Worm (Caenorhabditis elegans): Measurements from ENCODE around the gene hpo-18.

hpo-18 gene

DNA sequence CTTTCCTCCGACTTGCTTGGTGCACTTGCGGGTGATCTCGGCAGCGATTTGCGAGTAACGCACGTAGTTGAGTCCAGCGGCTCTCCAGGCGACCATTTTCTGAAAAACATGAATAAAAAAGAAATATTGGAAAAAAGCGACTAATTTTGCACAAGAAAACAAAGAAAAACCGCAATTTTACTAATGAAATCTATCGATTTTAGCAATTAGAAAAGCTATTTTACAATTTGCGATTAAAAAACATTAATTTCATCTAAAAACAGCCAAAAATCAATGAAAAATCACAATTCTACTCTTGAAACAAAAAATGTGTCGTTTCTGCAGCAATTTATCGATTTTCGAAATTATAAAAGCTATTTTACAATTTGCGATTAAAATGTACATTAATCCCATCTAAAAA, at the start of gene hpo-18:
Gene hpo-18 (minus strand): TSS at position 101 of the 400 bp plus-strand sequence.
- no peak for TF ChIP-seq unc-62 (GFP tag; optimal IDR thresholded peaks at IDR 0.05)

DNA sequence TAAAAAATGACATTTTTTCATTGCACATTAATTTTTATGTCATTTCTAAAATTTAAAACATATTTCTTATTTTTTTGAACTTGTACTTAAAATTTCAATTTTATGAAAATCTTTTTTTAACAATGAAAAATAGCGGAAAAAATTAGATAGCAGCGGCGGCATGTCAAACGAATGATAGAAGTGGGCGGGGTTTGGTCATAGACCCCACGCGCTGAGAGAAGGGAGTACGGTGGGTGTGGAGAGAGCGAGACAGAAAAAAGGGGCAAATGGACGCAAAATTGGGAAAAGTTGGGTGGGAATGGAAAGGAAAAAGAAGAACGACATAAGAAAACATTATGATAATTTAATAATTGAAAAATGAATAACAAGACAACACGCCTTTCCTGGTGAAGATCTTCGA, 41.7 kb upstream of the hpo-18 start:
- TF ChIP-seq unc-62 (GFP tag; optimal IDR thresholded peaks at IDR 0.05): no peak

DNA sequence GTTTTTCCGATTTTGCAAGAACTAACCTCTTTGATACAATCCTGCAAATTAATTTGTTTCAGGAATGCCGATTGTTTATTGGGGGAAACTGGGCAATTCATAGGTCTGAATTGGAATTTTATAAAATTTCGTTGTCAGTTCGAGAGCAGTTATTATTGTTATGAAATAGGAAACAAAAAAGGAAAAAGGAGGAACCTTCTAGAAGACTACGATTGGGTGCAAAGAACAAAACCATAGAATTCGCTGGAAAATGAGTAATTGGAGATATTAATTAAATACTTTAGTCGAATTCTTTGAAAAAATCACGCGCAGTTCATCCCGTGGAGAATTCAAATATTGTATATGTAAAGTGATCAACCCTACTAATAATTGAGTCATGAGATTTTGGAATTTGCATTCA, 41.2 kb upstream of the hpo-18 start, which contains the start of gene F13A2.9:
Gene F13A2.9 (minus strand): TSS at position 101 of the 400 bp plus-strand sequence.
- TF ChIP-seq unc-62 (GFP tag; optimal IDR thresholded peaks at IDR 0.05): no peak

DNA sequence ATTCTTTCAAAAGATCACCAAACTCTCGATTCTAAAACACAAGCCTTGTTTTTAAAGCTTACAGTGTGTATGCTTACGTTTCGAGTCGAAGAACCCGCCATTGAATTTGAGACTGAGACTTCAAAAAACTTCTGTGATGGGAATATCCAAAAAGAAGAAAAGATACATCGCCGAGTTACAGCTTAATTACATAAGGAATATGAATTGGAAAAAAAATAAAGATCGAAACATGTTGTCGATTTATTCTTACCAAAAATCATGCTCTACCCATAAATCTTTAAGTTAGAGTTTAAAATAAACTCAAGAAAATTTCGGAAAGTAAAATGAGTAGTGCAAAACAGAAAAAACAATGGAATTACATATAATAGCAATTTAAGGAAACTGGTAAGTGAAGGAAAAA, 39.9 kb upstream of the hpo-18 start, which contains the start of gene F13A2.10:
Gene F13A2.10 (minus strand): TSS at position 101 of the 400 bp plus-strand sequence.
- no peak for TF ChIP-seq unc-62 (GFP tag; optimal IDR thresholded peaks at IDR 0.05)

DNA sequence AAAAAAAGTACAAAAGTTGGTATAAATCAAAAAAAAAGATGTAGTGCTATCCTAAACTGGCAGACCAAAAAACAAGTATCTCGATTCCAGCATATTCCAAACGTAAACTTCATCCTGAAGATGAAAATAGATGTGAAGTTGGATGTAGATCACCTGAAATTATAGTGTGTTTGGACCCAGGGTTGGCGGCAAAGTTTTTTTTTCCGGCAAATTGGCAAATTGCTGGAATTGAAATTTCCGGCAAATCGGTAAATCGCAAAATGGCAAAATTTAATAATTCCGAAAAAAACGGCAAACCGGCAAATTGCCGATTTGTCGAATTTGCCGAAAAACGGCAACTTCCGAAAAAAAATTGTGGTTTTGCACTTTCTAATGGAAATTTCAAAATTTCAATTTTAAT, 38.3 kb upstream of the hpo-18 start, which contains the start of gene F13A2.2:
Gene F13A2.2 (minus strand): TSS at position 101 of the 400 bp plus-strand sequence.
- TF ChIP-seq unc-62 (GFP tag; optimal IDR thresholded peaks at IDR 0.05): no peak

DNA sequence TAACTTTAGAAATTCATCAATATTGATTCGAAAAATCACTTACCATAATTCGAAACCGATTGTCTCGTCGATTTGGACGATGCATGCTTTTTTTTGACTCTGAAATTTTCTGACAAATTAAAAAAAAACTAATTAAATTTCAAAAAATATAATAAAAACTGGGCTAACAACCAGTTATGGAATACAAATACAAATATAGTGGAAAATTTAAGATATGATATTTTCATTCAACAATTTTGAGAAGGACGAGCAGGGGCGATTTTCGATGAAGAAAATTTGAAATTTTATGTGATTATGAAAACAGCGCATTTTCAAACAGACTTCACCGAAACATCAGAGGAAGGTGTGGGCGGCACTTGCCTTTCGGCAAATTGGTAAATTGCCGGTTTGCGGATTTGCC, 36.1 kb upstream of the hpo-18 start, which contains the start of gene F13A2.1:
Gene F13A2.1 (minus strand): TSS at position 101 of the 400 bp plus-strand sequence.
- no peak for TF ChIP-seq unc-62 (GFP tag; optimal IDR thresholded peaks at IDR 0.05)

DNA sequence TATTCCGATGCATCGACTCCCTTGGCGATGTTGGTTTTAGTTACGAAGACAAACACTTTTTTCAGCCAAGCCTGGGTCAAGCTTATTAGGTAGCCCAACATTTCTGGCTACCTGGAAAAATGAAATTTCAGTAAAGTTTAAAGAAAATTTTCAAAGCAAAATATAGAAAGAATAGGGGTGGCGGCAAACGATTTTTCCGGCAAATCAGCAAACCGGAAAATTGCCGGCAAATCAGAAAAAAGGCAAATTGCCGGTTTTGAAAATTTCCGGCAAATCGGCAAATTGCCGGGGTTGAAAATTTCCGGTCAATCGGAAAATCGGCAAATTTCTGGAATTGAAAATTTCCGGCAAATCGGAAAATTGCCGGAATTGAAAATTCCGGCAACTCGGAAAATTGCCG, 31.4 kb upstream of the hpo-18 start, which contains the start of gene F32D1.8:
Gene F32D1.8 (minus strand): TSS at position 101 of the 400 bp plus-strand sequence.
- TF ChIP-seq unc-62 (GFP tag; optimal IDR thresholded peaks at IDR 0.05): no peak

DNA sequence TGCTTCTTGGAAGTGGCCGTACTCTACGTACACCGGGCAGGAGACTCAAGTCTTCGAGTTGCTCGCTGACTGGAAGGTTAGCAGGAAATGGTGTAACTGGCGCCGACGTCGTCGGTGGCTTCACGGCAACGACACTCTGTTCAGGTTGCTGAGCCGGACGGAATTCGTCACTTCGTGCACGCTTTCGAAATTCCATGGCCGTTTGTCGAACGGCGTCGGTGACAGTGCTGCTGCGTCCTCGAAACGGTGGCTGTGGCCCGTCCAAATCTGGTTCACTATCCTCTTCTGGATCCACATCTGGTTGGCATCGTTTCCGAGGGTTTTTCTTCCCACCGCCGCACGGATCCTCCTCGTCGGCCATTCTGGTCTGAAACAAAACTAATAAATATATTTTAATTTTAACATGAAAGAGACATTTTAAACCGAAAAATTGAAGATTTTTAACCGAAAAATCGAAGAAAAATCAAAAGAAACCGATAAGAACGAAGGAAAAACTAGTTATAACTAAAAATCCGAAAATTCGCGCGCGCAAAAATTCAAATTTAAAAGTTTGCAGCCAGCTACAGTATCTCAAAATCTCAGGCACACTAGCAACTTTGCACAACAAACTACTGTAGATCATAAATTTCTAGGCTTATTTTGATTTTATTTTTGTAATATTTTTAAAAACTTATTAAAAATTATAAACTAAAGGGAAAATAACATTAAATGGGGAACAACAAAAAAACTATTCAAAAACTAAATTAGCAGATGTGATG, 29.8 kb upstream of the hpo-18 start, which contains the start of gene F32D1.7:
Gene F32D1.7 (minus strand): TSS at position 367 of the 758 bp plus-strand sequence.
- TF ChIP-seq unc-62 (GFP tag; optimal IDR thresholded peaks at IDR 0.05): no peak

DNA sequence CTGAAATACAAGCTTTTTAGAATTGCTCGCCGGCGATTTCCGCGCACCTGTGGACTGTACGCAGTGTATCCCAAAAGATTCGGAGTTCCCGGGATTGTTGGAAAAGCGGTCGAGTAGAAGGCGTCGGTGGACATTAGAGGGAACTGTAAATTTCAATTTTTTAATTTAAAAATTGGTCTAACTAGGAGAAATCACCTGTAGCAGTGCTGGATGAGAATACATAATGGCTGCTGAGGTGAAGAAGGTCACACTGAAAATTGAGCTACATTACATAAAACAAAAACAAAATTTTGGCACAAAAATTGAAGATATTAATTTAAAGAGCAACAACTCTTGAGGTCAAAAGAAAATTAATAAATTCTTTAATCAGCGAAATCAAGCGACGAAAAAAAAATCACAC, 28.4 kb upstream of the hpo-18 start, which contains the start of gene neg-1:
Gene neg-1 (minus strand): TSS at position 250 of the 400 bp plus-strand sequence.
- no peak for TF ChIP-seq unc-62 (GFP tag; optimal IDR thresholded peaks at IDR 0.05)

DNA sequence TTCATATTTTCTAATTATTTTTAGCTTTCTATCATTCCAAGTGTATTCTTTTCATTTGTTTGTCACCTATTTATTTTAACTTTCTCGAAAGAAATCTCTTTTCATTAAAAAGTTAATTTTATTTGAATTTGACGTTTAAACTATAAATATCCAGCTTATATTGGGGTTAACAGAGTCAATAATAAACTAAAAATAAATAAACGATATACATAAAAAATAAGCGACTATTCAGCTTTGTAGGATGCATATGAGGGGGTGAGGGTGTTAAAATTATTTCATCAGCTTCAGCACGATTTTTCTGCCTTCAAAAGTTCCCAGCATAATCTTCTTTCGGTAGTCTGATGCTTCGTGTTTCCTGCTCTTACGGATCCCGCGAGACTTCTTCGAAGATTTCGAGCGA, 27.4 kb upstream of the hpo-18 start:
- TF ChIP-seq unc-62 (GFP tag; optimal IDR thresholded peaks at IDR 0.05): no peak

DNA sequence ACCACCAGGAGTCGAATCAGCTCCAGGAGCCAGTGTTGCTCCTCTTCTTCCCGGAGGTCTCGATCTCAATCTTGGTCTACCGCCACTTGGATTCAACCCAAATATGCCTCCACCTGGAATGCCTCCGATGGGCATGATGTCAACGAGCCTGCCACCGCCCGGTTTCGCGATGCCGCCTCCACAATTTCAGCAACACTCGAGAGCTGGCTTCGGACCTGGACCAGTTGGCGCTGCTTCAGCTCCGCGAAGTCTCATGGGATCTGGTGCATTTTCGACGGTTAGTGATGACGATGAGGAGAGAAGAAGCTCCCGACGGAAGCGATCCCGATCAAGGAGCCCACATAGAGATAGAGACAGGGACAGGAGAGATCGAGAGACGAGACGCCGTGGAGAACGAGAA, 26.8 kb upstream of the hpo-18 start:
- no peak for TF ChIP-seq unc-62 (GFP tag; optimal IDR thresholded peaks at IDR 0.05)

DNA sequence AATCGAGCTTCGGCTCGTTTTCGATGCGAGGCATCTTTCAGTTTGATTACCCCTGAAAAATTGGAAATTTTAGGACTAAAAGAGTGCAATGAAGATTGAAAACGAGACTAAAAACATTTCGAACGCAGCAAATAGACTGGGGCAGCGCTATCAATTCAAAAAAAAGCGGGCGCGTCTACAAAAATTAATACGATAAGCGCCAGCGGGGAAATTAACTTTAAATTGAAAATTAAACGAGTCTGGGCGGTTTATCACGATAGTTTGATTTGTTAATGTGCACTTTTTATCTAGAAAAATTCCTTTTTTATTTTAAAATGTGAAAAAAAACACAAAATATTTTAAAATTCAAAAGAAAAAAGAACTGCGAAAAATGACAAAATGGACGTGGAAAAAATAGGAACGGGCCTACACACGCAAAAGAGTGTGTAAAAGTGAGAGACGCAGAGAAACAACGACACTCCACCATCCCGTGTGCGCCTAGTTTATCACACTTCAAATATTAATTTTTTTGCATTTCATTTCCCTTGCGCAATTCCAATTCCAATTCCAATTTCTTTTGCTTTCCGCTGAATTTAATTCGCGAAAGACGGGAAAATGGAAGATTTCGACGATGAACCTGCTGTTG, 25.2 kb upstream of the hpo-18 start, which contains the start of the genes gmpr-1 and fipp-1:
Gene gmpr-1 (minus strand): TSS at position 75 of the 625 bp plus-strand sequence.
Gene fipp-1 (plus strand): TSS at position 499 of the 625 bp plus-strand sequence.
- no peak for TF ChIP-seq unc-62 (GFP tag; optimal IDR thresholded peaks at IDR 0.05)

DNA sequence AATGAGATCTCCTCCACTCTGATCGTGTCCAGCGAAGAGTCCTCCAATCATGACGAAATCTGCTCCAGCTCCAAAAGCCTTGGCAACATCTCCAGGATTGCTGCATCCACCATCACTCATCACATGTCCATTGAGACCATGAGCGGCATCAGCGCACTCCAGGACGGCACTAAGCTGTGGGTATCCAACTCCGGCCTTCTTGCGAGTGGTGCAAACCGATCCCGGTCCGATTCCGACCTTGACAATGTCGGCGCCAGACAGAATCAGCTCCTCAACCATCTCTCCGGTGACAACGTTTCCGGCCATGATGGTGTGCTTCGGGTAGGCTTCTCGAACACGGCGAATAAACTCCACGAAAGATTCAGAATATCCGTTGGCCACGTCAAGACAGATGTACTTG, 24.3 kb upstream of the hpo-18 start:
- TF ChIP-seq unc-62 (GFP tag; optimal IDR thresholded peaks at IDR 0.05): no peak

DNA sequence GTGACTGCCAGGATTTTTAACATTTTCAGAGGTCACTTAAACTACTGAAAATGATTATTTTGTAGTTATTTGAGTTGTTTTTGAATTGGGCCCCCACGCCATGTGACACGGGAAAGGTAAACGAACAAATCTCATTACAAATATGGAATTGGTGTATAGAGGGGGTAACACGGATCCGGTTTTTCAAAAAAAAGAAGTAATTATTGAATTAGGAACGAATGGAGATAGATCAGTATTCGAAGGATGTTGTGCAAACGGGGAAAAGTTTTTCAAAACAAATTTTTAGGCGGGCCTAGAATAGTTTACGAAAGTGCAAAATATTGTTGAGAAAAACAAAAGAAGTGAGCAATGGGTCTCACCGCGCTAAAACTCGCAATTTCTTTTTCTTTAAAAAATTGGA, 20.2 kb upstream of the hpo-18 start, which contains the start of gene F32D1.11:
Gene F32D1.11 (minus strand): TSS at position 101 of the 400 bp plus-strand sequence.
- no peak for TF ChIP-seq unc-62 (GFP tag; optimal IDR thresholded peaks at IDR 0.05)

DNA sequence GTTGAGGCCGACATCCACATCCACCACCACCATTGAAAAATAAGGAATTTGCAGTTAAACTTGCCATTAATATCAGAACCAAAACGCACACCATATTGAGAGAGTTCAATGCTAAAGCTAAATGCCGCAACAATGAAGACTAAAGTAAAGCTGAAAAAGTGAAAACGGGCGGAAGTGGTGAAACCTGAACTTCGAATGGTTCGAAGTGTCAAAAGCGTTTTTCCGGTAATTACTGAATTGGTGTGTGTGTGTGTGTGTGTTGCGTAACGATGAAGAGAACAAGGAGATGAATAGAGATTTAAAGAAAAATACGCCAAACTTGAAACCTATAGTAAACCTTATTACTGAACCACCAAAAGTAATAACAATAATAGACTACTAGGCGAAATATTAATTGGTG, 18.3 kb upstream of the hpo-18 start, which contains the start of gene grl-13:
Gene grl-13 (minus strand): TSS at position 101 of the 400 bp plus-strand sequence.
- TF ChIP-seq unc-62 (GFP tag; optimal IDR thresholded peaks at IDR 0.05): no peak

DNA sequence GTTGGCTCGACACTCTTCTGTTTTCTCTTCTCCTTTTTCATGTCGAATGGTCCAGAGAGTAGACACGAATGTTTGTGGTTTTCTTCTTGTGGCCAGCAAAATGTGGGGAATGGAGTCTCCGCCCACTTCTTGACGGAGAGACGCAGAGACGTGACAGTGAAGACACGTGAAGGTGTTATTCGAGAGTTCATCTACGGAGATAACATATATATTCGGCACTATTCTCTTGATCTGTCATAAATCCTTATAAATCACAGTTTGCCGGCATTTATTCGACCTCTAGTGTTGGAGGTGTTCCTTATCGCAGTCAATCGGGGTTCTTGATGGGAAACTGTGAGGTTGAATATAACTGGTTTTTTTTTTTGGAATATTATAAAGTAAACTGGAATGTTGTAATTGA, 15.3 kb upstream of the hpo-18 start, which contains the start of gene F32D1.3:
Gene F32D1.3 (minus strand): TSS at position 65 of the 400 bp plus-strand sequence.
- no peak for TF ChIP-seq unc-62 (GFP tag; optimal IDR thresholded peaks at IDR 0.05)
